Worm (Caenorhabditis elegans) whole organism, L1 larva: ENCODE data around the gene dhs-15.

Experiments used
- C04F5.9 ChIP-seq: sonication (generic microtip); optimal IDR thresholded peaks from 2 replicates; lab custom pipeline; 2016; ENCODE audit warnings: missing genetic modification characterization, missing compliant biosample characterization
- C16A3.4 ChIP-seq: fragments of 150-350 bp; optimal IDR thresholded peaks from 2 replicates; lab custom pipeline; 2014; ENCODE audit warnings: missing biosample characterization, missing genetic modification characterization
- ceh-82 ChIP-seq, 3 experiments: fragments of 150-350 bp in 1 of 3; sonication (generic microtip) in 2 of 3; optimal IDR thresholded peaks; 2 replicates each; lab custom pipeline; 2014 to 2017; ENCODE audit warnings: missing biosample characterization in 3 of 3, missing genetic modification characterization in 3 of 3
- fkh-8 ChIP-seq: sonication (generic microtip); optimal IDR thresholded peaks from 2 replicates; lab custom pipeline; 2016; ENCODE audit warnings: mild to moderate bottlenecking, missing genetic modification characterization, missing compliant biosample characterization
- lin-39 ChIP-seq: fragments of 150-350 bp; optimal IDR thresholded peaks from 2 replicates; lab custom pipeline; 2014; ENCODE audit warnings: missing biosample characterization, missing genetic modification reagents, missing genetic modification characterization
- nhr-47 ChIP-seq: sonication (generic microtip); optimal IDR thresholded peaks from 2 replicates; lab custom pipeline; 2016; ENCODE audit warnings: mild to moderate bottlenecking, missing genetic modification characterization, moderate library complexity, missing compliant biosample characterization
- pqm-1 ChIP-seq: sonication (generic microtip); optimal IDR thresholded peaks from 3 replicates; lab custom pipeline; 2017; ENCODE audit warnings: missing biosample characterization, missing genetic modification characterization
- swsn-7 ChIP-seq: sonication (generic microtip); optimal IDR thresholded peaks from 2 replicates; lab custom pipeline; 2016; ENCODE audit warnings: missing genetic modification characterization, missing compliant biosample characterization
- zip-4 ChIP-seq: fragments of 200-800 bp; sonication (Bioruptor generic); optimal IDR thresholded peaks from 2 replicates; lab custom pipeline; 2018; ENCODE audit warnings: mild to moderate bottlenecking, missing genetic modification characterization, moderate library complexity, missing compliant biosample characterization

Gene dhs-15

DNA sequence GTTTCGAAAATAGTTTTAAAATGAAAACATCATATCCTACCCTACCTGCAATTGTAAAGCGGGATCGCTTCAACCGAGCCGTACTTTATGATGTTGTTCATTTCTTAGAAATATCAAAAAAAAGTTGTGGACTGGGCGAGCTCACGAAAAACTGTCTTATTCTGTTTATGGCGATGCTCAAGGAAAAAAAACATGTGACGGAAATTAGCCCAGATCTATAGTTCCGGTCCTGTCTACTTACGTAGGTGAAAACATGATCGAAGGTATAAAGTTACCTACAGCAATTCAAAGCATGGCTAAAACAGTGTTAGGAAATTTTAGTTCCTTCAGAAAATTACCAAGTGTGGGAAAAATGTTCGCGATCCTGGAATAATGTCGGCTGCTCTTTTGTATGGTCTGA, 48.9 kb downstream of the dhs-15 start, which contains the start of gene srt-27:
Gene srt-27, minus strand, starts transcription at position 101 of the 400 bp plus-strand sequence.
- TF ChIP-seq C04F5.9 (tag; lab: Kevin White, UChicago) (no peak), zip-4 (GFP tag; lab: Kevin White, UChicago) (no peak)
- TF ChIP-seq, all 84 proteins: peak for 0

DNA sequence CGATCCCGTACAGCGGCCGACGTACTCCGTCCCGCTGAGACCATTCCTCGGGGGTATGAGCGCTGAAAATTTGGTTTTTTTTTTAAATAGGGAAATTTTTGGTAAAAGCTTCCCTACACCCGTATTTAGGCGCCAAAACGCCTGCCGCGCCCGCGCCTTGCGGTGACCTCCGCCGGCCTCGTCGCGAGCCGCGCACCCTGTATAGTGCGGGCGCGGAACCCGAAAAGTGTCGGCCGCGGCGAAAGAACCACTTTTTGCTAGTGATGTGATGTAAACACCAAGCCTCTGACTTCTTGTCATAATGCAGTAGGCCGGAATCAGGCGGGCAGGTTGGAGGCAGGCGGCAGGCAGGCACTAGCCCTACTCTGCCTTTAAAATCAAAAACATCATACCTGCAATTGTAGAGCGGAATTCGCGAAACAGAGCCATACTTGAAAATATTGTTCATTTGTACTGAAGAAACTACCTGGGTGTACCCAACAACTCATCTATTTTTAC, 50.9 kb downstream of the dhs-15 start, which contains the start of gene srt-29:
Gene srt-29, minus strand, starts transcription at position 448 of the 498 bp plus-strand sequence.
- TF ChIP-seq pqm-1 (tag; lab: Kevin White, UChicago) (no peak), swsn-7 (tag; lab: Kevin White, UChicago) (no peak), lin-39 (tag; lab: Kevin White, UChicago) (no peak), nhr-47 (tag; lab: Kevin White, UChicago) (no peak), fkh-8 (no peak), C16A3.4 (tag; lab: Kevin White, UChicago) (no peak), ceh-82 (tag; optimal IDR thresholded peaks at IDR 0.05; lab: Kevin White, UChicago) (no peak)
